Worm (Caenorhabditis elegans): Measurements from ENCODE around the gene cls-1.

DNA sequence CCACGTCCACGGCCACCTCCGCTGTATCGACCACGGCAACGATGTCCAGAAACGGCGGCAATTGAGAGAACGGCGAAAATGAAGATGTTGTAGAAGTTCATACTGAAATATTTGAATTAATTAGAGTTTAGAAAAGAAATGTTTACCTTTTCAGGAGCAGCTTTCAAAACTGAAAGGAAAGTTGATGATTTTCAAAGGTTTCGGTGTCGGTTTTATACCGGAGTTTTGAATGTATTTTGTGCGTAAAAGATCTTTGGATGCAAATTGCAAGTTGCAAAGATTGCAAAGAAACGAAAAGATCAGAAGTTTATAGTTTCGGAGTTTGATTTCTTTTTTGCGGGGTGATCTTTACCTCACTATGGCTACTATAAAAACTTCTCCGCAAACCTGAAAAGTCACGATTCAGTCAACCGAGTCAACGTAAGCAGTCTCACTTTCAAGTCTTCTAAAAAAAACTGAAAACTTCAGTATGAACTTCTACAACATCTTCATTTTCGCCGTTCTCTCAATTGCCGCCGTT, 49.1 kb upstream of the cls-1 start, which contains the start of the genes fipr-19 and fipr-18:
- TF ChIP-seq him-1 (tag; optimal IDR thresholded peaks at IDR 0.05) (no peak), W03F9.2 (tag; optimal IDR thresholded peaks at IDR 0.05) (no peak)

Data from whole organism, L4/young adult.